Fruit fly (Drosophila melanogaster) whole organism: ENCODE data around the gene CG6678.

ENCODE experiments used
- psq ChIP-seq: fragments of >200 bp; optimal IDR thresholded peaks from 2 replicates; lab custom pipeline; 2017
- usp ChIP-seq: fragments of >200 bp; optimal IDR thresholded peaks from 2 replicates; lab custom pipeline; 2017; ENCODE audit warnings: missing biosample characterization, missing genetic modification characterization, mixed read lengths

dm6 chr3R:21940172-21940571, 53.3 kb downstream of the CG6678 start:
- TF ChIP-seq usp (GFP tag; lab: Kevin White, UChicago): no peak
- TF ChIP-seq psq (lab: Kevin White, UChicago): no peak
